Fruit fly (Drosophila melanogaster) Kc167 (cell line): ENCODE results near the gene CG8136.

Experiments used
- Myc ChIP-seq: fragments of >200 bp; optimal IDR thresholded peaks from 2 replicates; lab custom pipeline; 2017; ENCODE audit warnings: missing external identifiers
- Sin3A ChIP-seq: fragments of >200 bp; optimal IDR thresholded peaks from 2 replicates; lab custom pipeline; 2018; ENCODE audit warnings: missing external identifiers
- h ChIP-seq: fragments of >200 bp; optimal IDR thresholded peaks from 3 replicates; lab custom pipeline; 2018; ENCODE audit warnings: missing external identifiers
- insv ChIP-seq: fragments of >200 bp; optimal IDR thresholded peaks from 3 replicates; lab custom pipeline; 2018; ENCODE audit warnings: missing external identifiers
- psq ChIP-seq: fragments of >200 bp; optimal IDR thresholded peaks from 2 replicates; lab custom pipeline; 2017; ENCODE audit warnings: missing external identifiers
- ttk ChIP-seq: sonication (Bioruptor generic); optimal IDR thresholded peaks from 2 replicates; lab custom pipeline; 2017; ENCODE audit warnings: missing external identifiers

- TF ChIP-seq Myc (lab: Kevin White, UChicago), result no peak
- TF ChIP-seq psq, result no peak
- no peak for TF ChIP-seq Sin3A
- no peak for TF ChIP-seq insv (lab: Kevin White, UChicago)
- no peak for TF ChIP-seq ttk
- no peak for TF ChIP-seq h (lab: Kevin White, UChicago)
Measured at dm6 chr3R:8700660-8701059, 20.5 kb upstream of the CG8136 start.
